Worm (Caenorhabditis elegans): Measurements from ENCODE around the gene pepm-1.

ce11 chrV:14355738-14356368, 26.9 kb downstream of the pepm-1 start, which contains the start of gene cyn-1:
- TF ChIP-seq ref-1 (GFP tag; conservative IDR thresholded peaks at IDR 0.05) (no peak), T22C8.4 (GFP tag; IDR thresholded peaks at IDR 0.05) (no peak), ztf-29 (GFP tag; IDR thresholded peaks at IDR 0.05) (no peak)
